Fruit fly (Drosophila melanogaster): ENCODE measurements around the gene Cpr65Ax2.

- TF ChIP-seq pan (optimal IDR thresholded peaks at IDR 0.05) (no peak), Dll (optimal IDR thresholded peaks at IDR 0.05) (no peak)
These were observed 8.3 kb downstream of the Cpr65Ax2 start, which contains the start of gene Cpr65Aw for dm6 chr3L:6142313-6142712.

Measured in whole organism.